Worm (Caenorhabditis elegans): ENCODE measurements around the gene mtrr-1.

ce11 chrII:9284358-9285170, 1.2 kb upstream of the mtrr-1 start:
- TF ChIP-seq ceh-82 (tag; optimal IDR thresholded peaks at IDR 0.05) = no peak
- no peak for TF ChIP-seq ceh-16 (tag; optimal IDR thresholded peaks at IDR 0.05)
- TF ChIP-seq mdl-1 (tag; optimal IDR thresholded peaks at IDR 0.05) = no peak
- TF ChIP-seq sma-9 (GFP tag; optimal IDR thresholded peaks at IDR 0.05) = peak; percentile 44
- no peak for TF ChIP-seq sma-9 (tag; optimal IDR thresholded peaks at IDR 0.05)
- no peak for TF ChIP-seq nhr-12 (tag; optimal IDR thresholded peaks at IDR 0.05)
- no peak for TF ChIP-seq nhr-237 (tag; optimal IDR thresholded peaks at IDR 0.05)

Data from whole organism, L2 larva.